Fruit fly (Drosophila melanogaster) whole organism, embryonic: ENCODE data around the gene Nsun5.

Experiments used
- Aef1 ChIP-seq: fragments of 200-800 bp; sonication (Bioruptor generic); IDR thresholded peaks from 3 replicates; pipeline ENCODE4 v1.3.6; 2022; ENCODE audit warnings: missing biosample characterization, missing genetic modification characterization
- Atf6 ChIP-seq: fragments of 200-800 bp; sonication (Bioruptor generic); IDR thresholded peaks from 2 replicates; pipeline ENCODE4 v1.3.6; 2022; ENCODE audit warnings: missing biosample characterization, missing genetic modification characterization
- B-H1 ChIP-seq: fragments of 200-800 bp; sonication (Bioruptor generic); IDR thresholded peaks from 3 replicates; pipeline ENCODE4 v1.3.6; 2022; ENCODE audit warnings: missing biosample characterization, missing genetic modification characterization
- Bdp1 ChIP-seq: fragments of 200-800 bp; sonication (Bioruptor generic); optimal IDR thresholded peaks from 3 replicates; lab custom pipeline; 2016; ENCODE audit warnings: missing biosample characterization, missing genetic modification characterization
- Bgb ChIP-seq: fragments of 200-800 bp; sonication (Bioruptor generic); IDR thresholded peaks from 2 replicates; pipeline ENCODE4 v1.3.6; 2022; ENCODE audit warnings: missing biosample characterization, missing genetic modification characterization; ENCODE audit not compliant: partially characterized antibody
- CG10366 ChIP-seq: fragments of 200-800 bp; sonication (Bioruptor generic); IDR thresholded peaks from 2 replicates; pipeline ENCODE4 v1.3.6; 2022; ENCODE audit warnings: missing biosample characterization, missing genetic modification characterization
- CG10654 ChIP-seq: fragments of 200-800 bp; sonication (Bioruptor generic); optimal IDR thresholded peaks from 2 replicates; lab custom pipeline; 2016; ENCODE audit warnings: missing biosample characterization, missing genetic modification characterization
- CG11456 ChIP-seq: fragments of 200-800 bp; sonication (Bioruptor generic); IDR thresholded peaks from 3 replicates; pipeline ENCODE4 v1.3.6; 2022; ENCODE audit warnings: missing biosample characterization, missing genetic modification characterization
- CG12104 ChIP-seq: fragments of 200-800 bp; sonication (Bioruptor generic); optimal IDR thresholded peaks from 3 replicates; lab custom pipeline; 2016; ENCODE audit warnings: missing biosample characterization, missing genetic modification characterization
- CG13624 ChIP-seq: fragments of 200-800 bp; sonication (Bioruptor generic); optimal IDR thresholded peaks from 2 replicates; lab custom pipeline; 2016; ENCODE audit warnings: missing biosample characterization, missing genetic modification characterization
- CG14667 ChIP-seq: fragments of 200-800 bp; sonication (Bioruptor generic); IDR thresholded peaks from 2 replicates; pipeline ENCODE4 v1.3.6; 2022; ENCODE audit warnings: missing biosample characterization, missing genetic modification characterization
- CG14710 ChIP-seq: fragments of 200-800 bp; sonication (Bioruptor generic); optimal IDR thresholded peaks from 3 replicates; lab custom pipeline; 2019; ENCODE audit warnings: missing biosample characterization, mild to moderate bottlenecking, missing genetic modification characterization, moderate library complexity
- CG15011 ChIP-seq: fragments of 200-800 bp; sonication (Bioruptor generic); optimal IDR thresholded peaks from 3 replicates; lab custom pipeline; 2018; ENCODE audit warnings: missing biosample characterization, mild to moderate bottlenecking, missing genetic modification characterization
- CG17361 ChIP-seq: fragments of 200-800 bp; sonication (Bioruptor generic); IDR thresholded peaks from 3 replicates; pipeline ENCODE4 v1.3.6; 2022; ENCODE audit warnings: missing biosample characterization, missing genetic modification characterization
- CG17912 ChIP-seq: fragments of 200-800 bp; sonication (Bioruptor generic); optimal IDR thresholded peaks from 2 replicates; lab custom pipeline; 2018; ENCODE audit warnings: missing biosample characterization, mild to moderate bottlenecking, missing genetic modification characterization
- CG2889 ChIP-seq: fragments of 200-800 bp; sonication (Bioruptor generic); IDR thresholded peaks from 3 replicates; pipeline ENCODE4 v1.3.6; 2022; ENCODE audit warnings: missing biosample characterization, missing genetic modification characterization
- CG32772 ChIP-seq: fragments of 200-800 bp; sonication (Bioruptor generic); IDR thresholded peaks from 2 replicates; pipeline ENCODE4 v1.3.6; 2022; ENCODE audit warnings: missing biosample characterization, missing genetic modification characterization
- CG3281 ChIP-seq: fragments of 200-800 bp; sonication (Bioruptor generic); optimal IDR thresholded peaks from 3 replicates; lab custom pipeline; 2017; ENCODE audit warnings: missing biosample characterization, mild to moderate bottlenecking, missing genetic modification characterization
- CG3726 ChIP-seq: fragments of 200-800 bp; sonication (Bioruptor generic); IDR thresholded peaks from 3 replicates; pipeline ENCODE4, ENCODE4 v1.3.6; 2022; ENCODE audit warnings: missing biosample characterization, missing genetic modification characterization
- CG6791 ChIP-seq: fragments of 200-800 bp; sonication (Bioruptor generic); IDR thresholded peaks from 3 replicates; pipeline ENCODE4 v1.3.6; 2022; ENCODE audit warnings: missing biosample characterization, missing genetic modification characterization; ENCODE audit not compliant: partially characterized antibody
- CG8388 ChIP-seq: fragments of 200-800 bp; sonication (Bioruptor generic); optimal IDR thresholded peaks from 2 replicates; lab custom pipeline; 2019; ENCODE audit warnings: missing biosample characterization, mild to moderate bottlenecking, missing genetic modification characterization, moderate library complexity
- CkIIα-i1 ChIP-seq: fragments of 200-800 bp; sonication (Bioruptor generic); IDR thresholded peaks from 2 replicates; pipeline ENCODE4 v1.3.6; 2022; ENCODE audit warnings: missing biosample characterization, missing genetic modification characterization
- Deaf1 ChIP-seq: fragments of 200-800 bp; optimal IDR thresholded peaks from 3 replicates; lab custom pipeline; 2019; ENCODE audit warnings: missing biosample characterization, mild to moderate bottlenecking, missing genetic modification characterization, moderate library complexity
- Doc2 ChIP-seq: fragments of 200-800 bp; sonication (Bioruptor generic); IDR thresholded peaks from 2 replicates; pipeline ENCODE4 v1.3.6; 2022; ENCODE audit warnings: missing biosample characterization, missing genetic modification characterization
- Elba2 ChIP-seq: fragments of 200-800 bp; sonication (Bioruptor generic); optimal IDR thresholded peaks from 3 replicates; lab custom pipeline; 2016; ENCODE audit warnings: missing biosample characterization, missing genetic modification characterization
- Fer1 ChIP-seq: fragments of 200-800 bp; sonication (Bioruptor generic); optimal IDR thresholded peaks from 2 replicates; lab custom pipeline; 2017; ENCODE audit warnings: missing biosample characterization, mild to moderate bottlenecking, missing genetic modification characterization
- Gsc ChIP-seq: fragments of 200-800 bp; sonication (Bioruptor generic); IDR thresholded peaks from 2 replicates; pipeline ENCODE4 v1.3.6; 2022; ENCODE audit warnings: missing biosample characterization, missing genetic modification characterization
- NFAT ChIP-seq: fragments of 200-800 bp; sonication (Bioruptor generic); IDR thresholded peaks from 2 replicates; pipeline ENCODE4 v1.3.6; 2022; ENCODE audit warnings: missing biosample characterization, missing genetic modification characterization
- Oaz ChIP-seq: fragments of 200-800 bp; sonication (Bioruptor generic); IDR thresholded peaks from 2 replicates; pipeline ENCODE4 v1.3.6; 2022; ENCODE audit warnings: missing biosample characterization, missing genetic modification characterization
- Rfx ChIP-seq: fragments of 200-800 bp; sonication (Bioruptor generic); IDR thresholded peaks from 2 replicates; pipeline ENCODE4 v1.3.6; 2022; ENCODE audit warnings: missing biosample characterization, missing genetic modification characterization
- Sox100B ChIP-seq: fragments of 200-800 bp; sonication (Bioruptor generic); optimal IDR thresholded peaks from 3 replicates; lab custom pipeline; 2018; ENCODE audit warnings: missing biosample characterization, mild to moderate bottlenecking, missing genetic modification characterization
- Vsx1 ChIP-seq: fragments of 200-800 bp; sonication (Bioruptor generic); optimal IDR thresholded peaks from 2 replicates; lab custom pipeline; 2017; ENCODE audit warnings: missing biosample characterization, mild to moderate bottlenecking, missing genetic modification characterization, missing genetic modification reagents
- az2 ChIP-seq: fragments of 200-800 bp; sonication (Bioruptor generic); optimal IDR thresholded peaks from 3 replicates; lab custom pipeline; 2016; ENCODE audit warnings: missing biosample characterization, missing genetic modification characterization
- dimm ChIP-seq: fragments of 200-800 bp; sonication (Bioruptor generic); IDR thresholded peaks from 2 replicates; pipeline ENCODE4 v1.3.6; 2022; ENCODE audit warnings: missing biosample characterization, missing genetic modification characterization
- emc ChIP-seq: fragments of 200-800 bp; sonication (Bioruptor generic); optimal IDR thresholded peaks from 2 replicates; lab custom pipeline; 2016; ENCODE audit warnings: missing biosample characterization, missing genetic modification characterization
- fd64A ChIP-seq: fragments of 200-800 bp; sonication (Bioruptor generic); optimal IDR thresholded peaks from 3 replicates; lab custom pipeline; 2018; ENCODE audit warnings: missing biosample characterization, mild to moderate bottlenecking, missing genetic modification characterization
- grn ChIP-seq: fragments of 200-800 bp; sonication (Bioruptor generic); optimal IDR thresholded peaks from 3 replicates; lab custom pipeline; 2017; ENCODE audit warnings: missing biosample characterization, missing genetic modification characterization
- ind ChIP-seq: fragments of 200-800 bp; sonication (Bioruptor generic); optimal IDR thresholded peaks from 3 replicates; lab custom pipeline; 2016; ENCODE audit warnings: missing biosample characterization, missing genetic modification characterization
- jing ChIP-seq: fragments of 200-800 bp; sonication (Bioruptor generic); optimal IDR thresholded peaks from 2 replicates; lab custom pipeline; 2018; ENCODE audit warnings: missing biosample characterization, mild to moderate bottlenecking, missing genetic modification characterization
- lab ChIP-seq: fragments of 200-800 bp; sonication (Bioruptor generic); optimal IDR thresholded peaks from 3 replicates; lab custom pipeline; 2017; ENCODE audit warnings: missing biosample characterization, missing genetic modification characterization, mild to moderate bottlenecking, moderate library complexity, missing genetic modification reagents
- lmd ChIP-seq: fragments of 200-800 bp; sonication (Bioruptor generic); IDR thresholded peaks from 2 replicates; pipeline ENCODE4 v1.3.6; 2022; ENCODE audit warnings: missing biosample characterization, missing genetic modification characterization
- nau ChIP-seq: fragments of 200-800 bp; sonication (Bioruptor generic); optimal IDR thresholded peaks from 3 replicates; lab custom pipeline; 2017; ENCODE audit warnings: missing biosample characterization, mild to moderate bottlenecking, missing genetic modification characterization, missing genetic modification reagents
- oc ChIP-seq: fragments of 200-800 bp; sonication (Bioruptor generic); optimal IDR thresholded peaks from 2 replicates; lab custom pipeline; 2018; ENCODE audit warnings: missing biosample characterization, mild to moderate bottlenecking, missing genetic modification characterization, moderate library complexity
- p53 ChIP-seq: fragments of 200-800 bp; sonication (Bioruptor generic); optimal IDR thresholded peaks from 2 replicates; lab custom pipeline; 2016; ENCODE audit warnings: missing biosample characterization, missing genetic modification characterization
- rib ChIP-seq: fragments of 200-800 bp; sonication (Bioruptor generic); IDR thresholded peaks from 2 replicates; pipeline ENCODE4 v1.3.6; 2022; ENCODE audit warnings: missing biosample characterization, missing genetic modification characterization
- sisA ChIP-seq: fragments of 200-800 bp; sonication (Bioruptor generic); IDR thresholded peaks from 2 replicates; pipeline ENCODE4 v1.3.6; 2022; ENCODE audit warnings: missing biosample characterization, missing genetic modification characterization
- slou ChIP-seq: fragments of 200-800 bp; sonication (Bioruptor generic); optimal IDR thresholded peaks from 3 replicates; lab custom pipeline; 2016; ENCODE audit warnings: missing biosample characterization, missing genetic modification characterization
- stwl ChIP-seq: fragments of 200-800 bp; sonication (Bioruptor generic); optimal IDR thresholded peaks from 3 replicates; lab custom pipeline; 2018; ENCODE audit warnings: missing biosample characterization, mild to moderate bottlenecking, missing genetic modification characterization, moderate library complexity
- toy ChIP-seq: fragments of 200-800 bp; sonication (Bioruptor generic); IDR thresholded peaks from 2 replicates; pipeline ENCODE4 v1.3.6; 2022; ENCODE audit warnings: missing biosample characterization, missing genetic modification characterization

Nsun5 gene

DNA sequence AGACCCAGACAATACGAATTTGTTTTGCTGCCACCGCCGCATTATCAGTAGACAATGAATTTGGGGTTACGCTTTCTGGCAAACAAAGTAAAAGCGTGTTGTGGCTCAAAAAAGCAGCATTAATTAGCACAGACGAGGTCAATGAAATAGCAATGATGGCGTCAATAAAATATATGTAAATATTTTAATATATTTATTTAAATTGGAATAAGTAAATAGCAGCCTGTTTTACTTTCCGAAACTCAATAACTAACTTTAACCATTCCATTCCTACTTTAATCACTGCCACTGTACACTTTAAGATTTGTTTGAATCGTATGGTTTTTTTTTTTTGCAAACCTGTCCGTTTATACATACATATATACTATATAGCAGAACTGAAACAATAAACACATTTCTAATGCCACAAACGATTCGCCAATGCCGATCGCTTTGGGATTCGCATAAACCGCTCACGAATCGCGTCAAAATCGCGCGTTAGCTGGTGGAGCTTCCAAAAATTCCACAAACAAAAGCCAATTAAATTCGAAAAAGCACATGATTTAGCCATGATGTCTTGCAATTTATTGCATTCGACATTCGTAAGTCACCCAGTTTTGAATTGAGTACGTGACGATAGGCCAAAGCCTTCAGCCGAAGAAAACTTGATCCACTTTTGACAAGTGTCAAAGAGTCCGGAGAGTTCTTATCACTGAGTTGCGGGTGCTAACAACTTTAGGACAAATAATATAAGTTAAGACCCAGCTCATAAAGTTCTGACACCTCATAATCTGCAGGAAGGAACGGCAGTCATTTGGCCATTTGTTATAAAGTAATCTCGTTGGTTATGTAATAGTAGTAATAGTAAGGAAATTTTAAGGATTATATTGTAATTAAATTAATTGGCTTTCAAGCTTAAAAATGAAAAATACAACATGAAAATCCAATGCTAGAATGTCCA is 10.0 kb downstream of the Nsun5 start (continued):
- TF ChIP-seq p53 (GFP tag; lab: Kevin White, UChicago) (no peak), stwl (tag; lab: Kevin White, UChicago) (no peak), Bgb (GFP tag; lab: Robert Waterston, UW) (no peak), CG8388 (GFP tag; lab: Kevin White, UChicago) (peak; percentile 27), Aef1 (GFP tag; lab: Robert Waterston, UW) (peak; percentile 41; the same call in 1 of the 3 replicates), lmd (peak; percentile 28; the same call in 1 of the 2 replicates), CG2889 (GFP tag; lab: Robert Waterston, UW) (no peak; the same call in 2 of the 3 replicates), fd64A (GFP tag; lab: Kevin White, UChicago) (no peak), Deaf1 (no peak), CG6791 (no peak), CG17912 (GFP tag; lab: Kevin White, UChicago) (no peak), CG14667 (GFP tag; lab: Robert Waterston, UW) (no peak; the same call in 1 of the 2 replicates), slou (GFP tag; lab: Kevin White, UChicago) (no peak), CG10366 (GFP tag; lab: Robert Waterston, UW) (peak; percentile 41), rib (GFP tag; lab: Robert Waterston, UW) (no peak), az2 (peak; percentile 13), CG3281 (GFP tag; lab: Kevin White, UChicago) (peak; percentile 31), CkIIα-i1 (GFP tag; lab: Robert Waterston, UW) (no peak), toy (GFP tag; lab: Robert Waterston, UW) (no peak), CG13624 (no peak), lab (peak; percentile 61), CG17361 (GFP tag; lab: Robert Waterston, UW) (0 out of 3 replicates have a peak, but pooled peaks have one; percentile 28), Atf6 (GFP tag; lab: Robert Waterston, UW) (peak; percentile 31; the same call in 1 of the 2 replicates), Gsc (GFP tag; lab: Robert Waterston, UW) (no peak), oc (tag; lab: Kevin White, UChicago) (peak; percentile 35), CG12104 (no peak), dimm (GFP tag; lab: Robert Waterston, UW) (0 out of 2 replicates have a peak, but pooled peaks have one; percentile 22), CG10654 (GFP tag; lab: Kevin White, UChicago) (peak; percentile 2), ind (GFP tag; lab: Kevin White, UChicago) (peak; percentile 9), CG15011 (GFP tag; lab: Kevin White, UChicago) (peak; percentile 9), B-H1 (GFP tag; lab: Robert Waterston, UW) (peak; percentile 40; the same call in 1 of the 3 replicates), Fer1 (GFP tag; lab: Kevin White, UChicago) (no peak), CG14710 (tag; lab: Kevin White, UChicago) (no peak), Oaz (GFP tag; lab: Robert Waterston, UW) (0 out of 2 replicates have a peak, but pooled peaks have one; percentile 9), Rfx (GFP tag; lab: Robert Waterston, UW) (peak; percentile 58; the same call in 1 of the 2 replicates), grn (GFP tag; lab: Kevin White, UChicago) (no peak), Doc2 (GFP tag; lab: Robert Waterston, UW) (no peak), CG32772 (0 out of 2 replicates have a peak, but pooled peaks have one; percentile 11), CG11456 (GFP tag; lab: Robert Waterston, UW) (0 out of 3 replicates have a peak, but pooled peaks have one; percentile 40), Sox100B (GFP tag; lab: Kevin White, UChicago) (peak; percentile 25), Elba2 (GFP tag; lab: Kevin White, UChicago) (no peak), CG3726 (GFP tag; lab: Robert Waterston, UW) (no peak), nau (no peak), NFAT (peak; percentile 55; the same call in 1 of the 2 replicates), Vsx1 (GFP tag; lab: Kevin White, UChicago) (peak; percentile 36), Bdp1 (GFP tag; lab: Kevin White, UChicago) (no peak), jing (GFP tag; lab: Kevin White, UChicago) (no peak), sisA (GFP tag; lab: Robert Waterston, UW) (peak; percentile 47; the same call in 1 of the 2 replicates), emc (GFP tag; lab: Kevin White, UChicago) (no peak)
